Fruit fly (Drosophila melanogaster) Kc167 (cell line): ENCODE measurements around the gene Tengl3.

ENCODE experiments used
- Myc ChIP-seq: fragments of >200 bp; optimal IDR thresholded peaks from 2 replicates; lab custom pipeline; 2017; ENCODE audit warnings: missing external identifiers
- Sin3A ChIP-seq: fragments of >200 bp; optimal IDR thresholded peaks from 2 replicates; lab custom pipeline; 2018; ENCODE audit warnings: missing external identifiers
- h ChIP-seq: fragments of >200 bp; optimal IDR thresholded peaks from 3 replicates; lab custom pipeline; 2018; ENCODE audit warnings: missing external identifiers
- insv ChIP-seq: fragments of >200 bp; optimal IDR thresholded peaks from 3 replicates; lab custom pipeline; 2018; ENCODE audit warnings: missing external identifiers
- psq ChIP-seq: fragments of >200 bp; optimal IDR thresholded peaks from 2 replicates; lab custom pipeline; 2017; ENCODE audit warnings: missing external identifiers
- ttk ChIP-seq: sonication (Bioruptor generic); optimal IDR thresholded peaks from 2 replicates; lab custom pipeline; 2017; ENCODE audit warnings: missing external identifiers

Gene Tengl3

DNA sequence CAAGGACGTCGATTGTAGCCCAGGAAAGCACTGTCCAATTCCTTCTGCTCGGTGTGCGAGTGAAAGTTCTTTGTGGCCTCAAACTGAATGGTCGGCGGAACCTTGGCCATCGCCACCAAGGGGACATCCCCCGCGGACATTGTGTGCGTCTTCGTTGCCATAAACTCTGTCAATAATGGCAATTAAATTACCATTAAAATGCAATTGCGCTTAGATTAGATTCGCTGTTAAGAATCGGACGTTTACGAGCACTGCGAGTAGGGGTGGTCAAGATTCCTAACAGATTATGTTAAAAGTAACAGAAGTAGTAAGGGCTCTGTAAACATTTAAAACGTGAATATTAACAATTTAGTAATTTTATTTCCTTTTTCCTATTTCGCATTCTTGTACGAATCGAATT, 22.0 kb downstream of the Tengl3 start, which contains the start of gene daed:
Gene daed, minus strand, starts transcription at position 247 of the 400 bp plus-strand sequence.
- TF ChIP-seq Myc (lab: Kevin White, UChicago) (no peak), Sin3A (lab: Kevin White, UChicago) (no peak), insv (no peak), psq (lab: Kevin White, UChicago) (no peak), ttk (lab: Kevin White, UChicago) (no peak), h (lab: Kevin White, UChicago) (no peak)

DNA sequence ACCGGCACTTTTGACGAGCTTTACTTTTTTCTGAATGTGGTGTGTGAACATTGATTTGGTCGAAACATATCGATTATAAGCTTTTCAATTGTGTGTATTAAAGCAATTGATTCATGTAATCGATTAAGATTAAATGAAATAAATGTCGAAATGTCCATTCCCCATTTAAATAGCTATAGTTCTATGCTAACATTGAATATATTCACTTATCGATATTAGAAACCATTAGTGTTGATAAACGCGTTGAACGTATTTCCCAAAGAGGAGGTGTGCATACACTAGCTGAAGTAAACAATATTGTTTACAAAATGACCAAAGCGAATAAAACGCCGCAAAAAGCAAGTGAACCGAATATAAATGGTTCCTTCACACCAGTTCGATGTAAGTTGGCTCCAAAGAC, 24.0 kb downstream of the Tengl3 start, which contains the start of the genes Uch and CG34174:
Gene Uch, minus strand, starts transcription at position 208 of the 400 bp plus-strand sequence.
Gene CG34174, plus strand, starts transcription at position 263 of the 400 bp plus-strand sequence.
- TF ChIP-seq Myc (lab: Kevin White, UChicago) = no peak
- TF ChIP-seq insv = no peak
- TF ChIP-seq psq (lab: Kevin White, UChicago) = no peak
- no peak for TF ChIP-seq ttk (lab: Kevin White, UChicago)
- no peak for TF ChIP-seq Sin3A (lab: Kevin White, UChicago)
- no peak for TF ChIP-seq h (lab: Kevin White, UChicago)

DNA sequence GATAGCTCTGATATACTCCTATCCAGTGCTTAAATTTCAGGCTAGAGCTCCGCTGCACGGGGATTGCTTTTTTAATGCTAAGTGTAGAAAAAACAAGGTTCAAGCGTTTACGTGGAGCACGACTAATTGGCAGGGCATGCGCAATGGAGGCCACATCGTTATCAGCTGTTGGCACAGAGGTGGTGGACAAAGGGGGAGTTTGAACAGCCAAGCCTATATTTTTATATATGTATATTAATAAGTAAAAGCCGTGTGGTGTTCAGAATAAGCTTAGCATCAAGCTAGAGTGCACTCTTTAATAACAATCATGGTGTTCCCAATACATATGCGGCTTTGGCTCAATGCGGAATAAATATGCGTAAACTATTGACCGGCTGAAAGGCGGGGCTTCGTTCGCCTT, 25.6 kb downstream of the Tengl3 start, which contains the start of gene CG15385:
Gene CG15385, minus strand, starts transcription at position 94 of the 400 bp plus-strand sequence.
- no peak for TF ChIP-seq h (lab: Kevin White, UChicago)
- no peak for TF ChIP-seq ttk (lab: Kevin White, UChicago)
- TF ChIP-seq psq (lab: Kevin White, UChicago) = no peak
- no peak for TF ChIP-seq Myc (lab: Kevin White, UChicago)
- no peak for TF ChIP-seq Sin3A (lab: Kevin White, UChicago)
- TF ChIP-seq insv = no peak

DNA sequence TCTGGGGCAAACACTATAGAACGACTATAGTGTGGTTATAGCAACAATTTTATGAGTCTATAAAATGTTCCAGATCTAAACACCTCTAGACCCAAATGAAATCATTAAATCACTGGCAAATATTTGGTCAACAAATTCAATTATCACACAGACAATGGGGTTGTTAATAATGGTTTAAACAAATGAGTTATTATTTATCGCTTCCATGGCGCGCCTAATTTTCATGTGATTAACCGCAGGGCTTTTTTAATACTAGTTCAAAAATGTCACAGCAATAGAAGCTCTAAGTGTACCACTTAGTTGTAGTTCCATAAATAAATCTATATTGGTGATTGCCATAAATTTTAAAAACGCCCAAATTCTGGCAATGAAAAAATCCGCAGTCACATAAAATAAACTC, 29.0 kb downstream of the Tengl3 start, which contains the start of gene CG33124:
Gene CG33124, minus strand, starts transcription at position 101 of the 400 bp plus-strand sequence.
- TF ChIP-seq Myc (lab: Kevin White, UChicago) (no peak), h (lab: Kevin White, UChicago) (no peak), ttk (lab: Kevin White, UChicago) (no peak), insv (no peak), Sin3A (lab: Kevin White, UChicago) (no peak), psq (lab: Kevin White, UChicago) (no peak)

DNA sequence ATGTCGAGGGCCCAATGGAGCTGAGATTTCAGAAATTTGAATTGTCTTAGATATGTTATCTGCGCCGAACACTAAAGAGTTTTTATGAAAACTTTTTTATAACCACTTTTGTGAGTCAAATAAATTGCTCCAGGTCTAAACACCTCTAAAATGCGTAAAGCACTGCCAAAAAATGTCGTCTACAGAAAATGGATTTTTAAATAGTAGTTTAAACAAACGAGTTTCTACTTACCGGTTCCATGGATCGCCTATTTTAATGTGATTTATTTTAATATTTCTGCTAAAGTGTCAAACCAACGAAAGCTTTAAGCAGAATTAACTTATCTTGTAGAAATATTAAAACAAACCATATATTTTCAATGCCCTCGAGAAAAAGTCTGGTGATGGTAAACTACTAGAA, 32.0 kb downstream of the Tengl3 start, which contains the start of gene CG31668:
Gene CG31668, minus strand, starts transcription at position 101 of the 400 bp plus-strand sequence.
- TF ChIP-seq Myc (lab: Kevin White, UChicago) (no peak), h (lab: Kevin White, UChicago) (no peak), psq (lab: Kevin White, UChicago) (no peak)

DNA sequence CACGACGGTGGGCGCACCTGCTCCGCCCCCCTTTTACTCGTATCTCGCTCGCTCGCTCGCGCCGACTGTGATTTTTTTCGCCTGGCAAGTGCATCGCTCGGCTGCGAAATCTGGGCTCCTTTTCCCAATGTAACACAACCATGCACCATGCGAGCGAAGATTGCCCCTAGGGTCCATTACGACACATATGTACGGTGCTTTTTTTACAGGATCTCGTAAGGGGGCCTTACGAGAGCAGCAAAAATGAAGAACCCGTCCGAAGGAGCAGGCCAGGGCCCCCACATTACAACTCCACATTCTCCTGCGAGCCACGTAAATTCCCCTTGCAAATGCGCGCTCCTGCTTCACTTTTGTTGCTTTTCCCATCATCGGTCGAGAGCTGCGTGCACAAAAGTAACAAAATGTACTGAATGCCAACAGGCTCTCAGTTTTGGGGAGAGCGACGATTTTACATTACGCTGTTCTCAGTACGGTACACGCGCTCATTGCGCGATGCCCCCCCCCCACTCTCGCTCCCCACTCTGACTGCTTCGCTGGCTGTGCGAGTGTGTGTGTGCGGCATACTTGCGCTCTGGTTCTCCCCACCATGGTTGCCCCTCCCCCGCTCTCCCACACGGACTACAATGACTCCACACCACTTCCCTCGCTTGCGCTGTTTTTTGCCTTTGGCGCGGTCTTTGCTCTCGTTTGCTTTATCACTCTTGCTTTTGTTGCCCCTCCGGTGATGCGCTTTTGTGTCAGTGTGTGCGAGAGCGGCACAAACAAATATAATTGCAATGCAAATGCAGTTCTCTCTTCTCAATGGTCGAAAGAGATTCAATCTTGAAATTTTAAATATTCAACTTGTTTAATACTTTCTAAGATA, 35.0 kb downstream of the Tengl3 start:
- TF ChIP-seq Sin3A (lab: Kevin White, UChicago) = no peak
- no peak for TF ChIP-seq insv
- TF ChIP-seq ttk (lab: Kevin White, UChicago) = no peak
- TF ChIP-seq Myc (lab: Kevin White, UChicago) = no peak
- no peak for TF ChIP-seq h (lab: Kevin White, UChicago)
- TF ChIP-seq psq (lab: Kevin White, UChicago) = no peak

DNA sequence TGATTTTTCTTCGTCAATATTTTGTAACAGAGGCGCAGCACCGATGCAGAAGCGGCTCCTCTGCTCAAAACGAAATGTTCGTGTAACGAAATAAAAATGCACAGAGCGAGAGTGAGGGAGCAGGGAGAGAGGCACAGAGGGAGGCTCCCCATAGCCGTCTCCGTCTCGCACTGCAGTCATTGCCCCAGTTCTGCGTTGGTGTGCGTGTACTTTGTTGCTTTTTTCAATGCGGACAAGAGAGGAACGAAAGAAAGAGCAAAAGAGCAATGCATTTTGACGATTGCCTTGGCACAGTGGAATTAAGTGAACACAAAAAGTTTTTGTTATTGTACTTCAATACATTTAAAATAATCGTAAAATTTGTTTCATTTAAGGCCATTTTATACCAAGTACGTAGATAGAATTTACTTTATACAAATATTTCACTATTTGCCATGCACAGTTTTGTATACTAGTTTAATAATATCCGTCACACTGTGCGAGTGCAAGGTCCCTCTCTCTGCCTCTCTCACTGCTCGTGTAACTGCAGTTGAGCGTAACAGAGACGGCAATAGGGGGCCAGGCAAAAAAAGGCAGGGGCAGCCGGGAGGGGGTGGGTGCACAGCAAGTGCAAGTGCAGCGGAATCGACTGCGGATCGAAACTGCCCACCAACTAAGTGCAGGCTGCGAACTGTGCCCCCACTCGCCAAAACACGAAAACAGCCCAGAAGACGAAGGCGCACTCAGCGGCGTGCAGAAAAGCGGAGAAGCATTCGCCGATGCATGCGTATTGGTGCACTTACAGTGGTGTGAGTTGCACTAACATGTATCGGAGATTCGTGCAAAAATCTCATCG, 35.8 kb downstream of the Tengl3 start:
- TF ChIP-seq Sin3A (lab: Kevin White, UChicago) (no peak), Myc (lab: Kevin White, UChicago) (no peak), psq (lab: Kevin White, UChicago) (no peak), ttk (lab: Kevin White, UChicago) (no peak)

DNA sequence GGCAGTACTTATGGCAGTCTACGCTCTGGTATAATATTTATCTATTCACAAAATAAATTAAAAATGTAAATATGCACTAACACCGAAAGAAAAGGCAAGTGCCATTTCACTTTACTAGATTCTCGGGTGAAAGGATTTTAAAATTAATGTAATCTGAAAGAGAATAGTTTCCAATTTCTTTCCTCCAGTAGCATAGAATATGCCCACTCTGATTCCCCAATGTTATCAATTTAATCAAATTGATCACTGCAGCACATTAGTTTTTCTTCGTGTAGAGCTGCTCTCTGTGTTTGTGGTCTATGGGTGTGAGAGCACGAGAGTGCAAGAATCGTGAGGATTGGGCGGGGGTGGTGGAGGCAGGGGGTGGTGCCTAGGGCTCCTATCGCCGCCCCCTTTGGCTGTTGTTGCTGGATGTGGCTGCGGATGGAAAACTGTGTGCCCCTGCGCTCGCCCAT, 36.9 kb downstream of the Tengl3 start:
- TF ChIP-seq Sin3A (lab: Kevin White, UChicago) (no peak), insv (no peak), Myc (lab: Kevin White, UChicago) (no peak), h (lab: Kevin White, UChicago) (no peak), psq (lab: Kevin White, UChicago) (no peak), ttk (lab: Kevin White, UChicago) (no peak)

DNA sequence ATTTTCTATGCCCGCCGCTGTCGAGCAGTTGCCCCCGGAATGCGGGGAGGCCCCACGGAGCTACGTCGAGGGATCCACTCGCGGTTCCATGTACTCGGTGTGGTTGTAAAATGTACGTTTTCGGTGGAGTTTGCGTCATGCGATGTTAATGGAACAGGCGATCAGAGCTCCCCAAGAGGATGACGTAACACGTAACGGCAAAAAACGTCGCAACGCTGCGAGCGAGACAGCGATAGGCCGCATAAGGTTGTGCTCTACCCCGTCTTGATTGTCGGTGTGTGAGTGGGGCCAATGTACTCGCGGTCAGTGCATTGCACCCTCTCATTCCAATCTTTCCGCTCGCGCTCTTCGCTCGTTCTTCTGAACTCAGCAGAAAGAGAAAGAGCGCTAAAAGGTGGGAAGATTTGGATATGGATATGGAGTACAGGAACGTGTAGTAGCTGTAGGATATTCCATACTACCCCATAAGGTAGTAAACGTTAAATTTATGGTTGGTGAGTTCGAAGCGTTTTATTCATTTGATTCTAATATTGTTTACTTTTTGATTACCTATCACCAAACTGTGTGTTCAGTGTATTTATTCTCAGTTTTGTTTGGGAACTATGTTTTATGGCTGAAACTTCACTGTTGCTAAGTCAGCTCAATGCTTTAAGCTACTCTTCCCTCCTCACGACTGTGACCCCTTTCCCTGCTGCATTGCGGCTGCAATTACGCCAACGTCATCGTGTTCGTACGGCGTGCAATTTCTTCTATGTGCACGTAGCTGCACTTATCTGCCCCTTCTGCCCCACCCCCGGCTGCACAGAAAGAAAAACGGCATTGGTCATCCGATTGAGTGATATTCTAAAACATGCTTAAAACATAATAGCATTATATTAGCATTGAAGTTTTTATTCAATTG, 37.7 kb downstream of the Tengl3 start:
- no peak for TF ChIP-seq psq (lab: Kevin White, UChicago)

DNA sequence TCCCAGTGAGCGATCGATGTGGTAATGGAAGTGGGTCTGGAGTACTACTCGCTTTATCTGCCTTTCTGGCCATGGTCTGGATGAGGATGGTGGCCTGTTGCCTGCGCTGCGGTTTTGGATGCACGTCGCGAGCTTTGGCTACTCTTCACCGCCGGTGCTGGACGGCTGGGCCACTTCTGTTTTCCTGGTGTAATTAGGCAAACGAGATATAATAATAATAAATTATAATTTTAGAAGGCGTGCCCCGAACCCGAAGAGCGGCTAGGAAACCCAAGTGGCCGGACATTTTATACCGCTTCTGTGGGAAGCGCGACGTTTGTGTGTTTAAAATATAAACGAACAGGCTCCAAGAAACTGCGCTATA, 38.6 kb downstream of the Tengl3 start:
- TF ChIP-seq Myc (lab: Kevin White, UChicago) (no peak), ttk (lab: Kevin White, UChicago) (no peak), psq (lab: Kevin White, UChicago) (no peak), h (lab: Kevin White, UChicago) (no peak), Sin3A (lab: Kevin White, UChicago) (no peak), insv (no peak)
